Worm (Caenorhabditis elegans): ENCODE data around the gene clec-117.

- TF ChIP-seq dpl-1 (GFP tag; optimal IDR thresholded peaks at IDR 0.05) (no peak), D2030.7 (GFP tag; IDR thresholded peaks at IDR 0.05) (no peak)
These were observed 14.3 kb downstream of the clec-117 start, which contains the start of gene trul-1 for ce11 chrII:282483-282882.

Measured in whole organism, young adult.